ENCODE assay signal across 4 fruit fly cellular contexts in genomic region chr3R:6407544-6407943, dm6.
TF ChIP-seq lines count a peak whose summit lies in the region.

No protein-coding gene starts in this region.

- no peak for TF ChIP-seq CTCF in whole organism, embryonic (GFP tag; optimal IDR thresholded peaks at IDR 0.05; lab: Kevin White, UChicago)

TF ChIP-seq in whole organism, adult, 20 proteins besides CTCF, POLR2A, EP300 and RAD21:
- TF ChIP-seq tj (GFP tag; optimal IDR thresholded peaks at IDR 0.05; lab: Kevin White, UChicago) (peak; percentile 95), CG14711 (tag; optimal IDR thresholded peaks at IDR 0.05; lab: Kevin White, UChicago) (no peak)

TF ChIP-seq in whole organism, embryonic, 481 proteins besides CTCF, POLR2A, EP300 and RAD21 (continues in another document):
- TF ChIP-seq dm (GFP tag; optimal IDR thresholded peaks at IDR 0.05; lab: Kevin White, UChicago) (no peak), onecut (GFP tag; IDR thresholded peaks at IDR 0.05; lab: Robert Waterston, UW) (0 out of 2 replicates have a peak, but pooled peaks have one; percentile 27), Adf1 (GFP tag; IDR thresholded peaks at IDR 0.05; lab: Robert Waterston, UW) (no peak), CG4707 (GFP tag; optimal IDR thresholded peaks at IDR 0.05; lab: Kevin White, UChicago) (no peak), CG8765 (GFP tag; IDR thresholded peaks at IDR 0.05; lab: Robert Waterston, UW) (no peak), fd3F (GFP tag; optimal IDR thresholded peaks at IDR 0.05; lab: Kevin White, UChicago) (no peak), toy (GFP tag; IDR thresholded peaks at IDR 0.05; lab: Robert Waterston, UW) (no peak), CG15479 (GFP tag; optimal IDR thresholded peaks at IDR 0.05; lab: Kevin White, UChicago) (peak; percentile 3), Neu2 (GFP tag; optimal IDR thresholded peaks at IDR 0.05; lab: Kevin White, UChicago; ENCODE audit: borderline replicate concordance) (no peak), az2 (GFP tag; optimal IDR thresholded peaks at IDR 0.05; lab: Kevin White, UChicago) (no peak), Hmr (GFP tag; optimal IDR thresholded peaks at IDR 0.05; lab: Kevin White, UChicago) (no peak), grau (tag; optimal IDR thresholded peaks at IDR 0.05; lab: Kevin White, UChicago) (no peak), CG10274 (GFP tag; optimal IDR thresholded peaks at IDR 0.05; lab: Kevin White, UChicago) (no peak), esg (GFP tag; conservative IDR thresholded peaks at IDR 0.05; lab: Robert Waterston, UW) (no peak), exex (tag; optimal IDR thresholded peaks at IDR 0.05; lab: Kevin White, UChicago) (peak; percentile 4), dati (GFP tag; IDR thresholded peaks at IDR 0.05; lab: Robert Waterston, UW) (no peak), Awh (GFP tag; IDR thresholded peaks at IDR 0.05; lab: Robert Waterston, UW) (no peak), CG5953 (GFP tag; IDR thresholded peaks at IDR 0.05; lab: Robert Waterston, UW) (no peak), insv (GFP tag; optimal IDR thresholded peaks at IDR 0.05; lab: Kevin White, UChicago) (no peak), CG17612 (GFP tag; IDR thresholded peaks at IDR 0.05; lab: Robert Waterston, UW) (no peak), CG6683 (GFP tag; optimal IDR thresholded peaks at IDR 0.05; lab: Kevin White, UChicago) (no peak), CG18262 (tag; optimal IDR thresholded peaks at IDR 0.05; lab: Kevin White, UChicago) (no peak), Dll (GFP tag; IDR thresholded peaks at IDR 0.05; lab: Robert Waterston, UW; ENCODE audit: partially characterized antibody) (no peak), CG4282 (GFP tag; optimal IDR thresholded peaks at IDR 0.05; lab: Kevin White, UChicago) (no peak), CG13624 (GFP tag; optimal IDR thresholded peaks at IDR 0.05; lab: Kevin White, UChicago) (no peak), ara (GFP tag; IDR thresholded peaks at IDR 0.05; lab: Robert Waterston, UW) (no peak), CG33213 (GFP tag; optimal IDR thresholded peaks at IDR 0.05; lab: Kevin White, UChicago) (no peak), CG10959 (GFP tag; IDR thresholded peaks at IDR 0.05; lab: Robert Waterston, UW) (no peak), CG17186 (GFP tag; optimal IDR thresholded peaks at IDR 0.05; lab: Kevin White, UChicago) (no peak), trh (GFP tag; optimal IDR thresholded peaks at IDR 0.05; lab: Kevin White, UChicago) (no peak), CG3163 (GFP tag; optimal IDR thresholded peaks at IDR 0.05; lab: Kevin White, UChicago) (peak; percentile 11)

TF ChIP-seq in whole organism, prepupa, 60 proteins besides CTCF, POLR2A, EP300 and RAD21 (continues in another document):
- no peak for TF ChIP-seq CG6808 (GFP tag; optimal IDR thresholded peaks at IDR 0.05; lab: Kevin White, UChicago)
- no peak for TF ChIP-seq Blimp-1 (GFP tag; optimal IDR thresholded peaks at IDR 0.05; lab: Kevin White, UChicago)
- TF ChIP-seq acj6 (GFP tag; optimal IDR thresholded peaks at IDR 0.05; lab: Kevin White, UChicago), result no peak
- TF ChIP-seq CG8632 (GFP tag; optimal IDR thresholded peaks at IDR 0.05; lab: Kevin White, UChicago), result no peak
- no peak for TF ChIP-seq CG8319 (GFP tag; optimal IDR thresholded peaks at IDR 0.05; lab: Kevin White, UChicago)
- no peak for TF ChIP-seq Ets96B (tag; optimal IDR thresholded peaks at IDR 0.05; lab: Kevin White, UChicago)
- no peak for TF ChIP-seq Eip78C (GFP tag; lab: Kevin White, UChicago)
- no peak for TF ChIP-seq dac (GFP tag; optimal IDR thresholded peaks at IDR 0.05; lab: Kevin White, UChicago)
- TF ChIP-seq fd85E (GFP tag; optimal IDR thresholded peaks at IDR 0.05; lab: Kevin White, UChicago), result no peak
- no peak for TF ChIP-seq Sox102F (GFP tag; optimal IDR thresholded peaks at IDR 0.05; lab: Kevin White, UChicago)
- no peak for TF ChIP-seq pdm3 (GFP tag; optimal IDR thresholded peaks at IDR 0.05; lab: Kevin White, UChicago)
- TF ChIP-seq svp (GFP tag; lab: Kevin White, UChicago), result peak; percentile 67
- TF ChIP-seq CG6163 (GFP tag; IDR thresholded peaks at IDR 0.05; lab: Robert Waterston, UW), result no peak
- no peak for TF ChIP-seq CG16779 (tag; optimal IDR thresholded peaks at IDR 0.05; lab: Kevin White, UChicago)
- TF ChIP-seq CG1621 (tag; optimal IDR thresholded peaks at IDR 0.05; lab: Kevin White, UChicago), result no peak
- no peak for TF ChIP-seq Sox14 (GFP tag; optimal IDR thresholded peaks at IDR 0.05; lab: Kevin White, UChicago)
- no peak for TF ChIP-seq CG8119 (GFP tag; IDR thresholded peaks at IDR 0.05; lab: Robert Waterston, UW)
- no peak for TF ChIP-seq net (GFP tag; optimal IDR thresholded peaks at IDR 0.05; lab: Kevin White, UChicago)
- TF ChIP-seq salr (GFP tag; optimal IDR thresholded peaks at IDR 0.05; lab: Kevin White, UChicago), result no peak
- no peak for TF ChIP-seq Gug (GFP tag; IDR thresholded peaks at IDR 0.05; lab: Robert Waterston, UW)
- no peak for TF ChIP-seq CG10631 (GFP tag; optimal IDR thresholded peaks at IDR 0.05; lab: Kevin White, UChicago)
- TF ChIP-seq fkh (GFP tag; optimal IDR thresholded peaks at IDR 0.05; lab: Kevin White, UChicago), result peak; percentile 10
- no peak for TF ChIP-seq spab (GFP tag; optimal IDR thresholded peaks at IDR 0.05; lab: Kevin White, UChicago)
- no peak for TF ChIP-seq CG34406 (GFP tag; optimal IDR thresholded peaks at IDR 0.05; lab: Kevin White, UChicago)
- TF ChIP-seq Lpt (GFP tag; optimal IDR thresholded peaks at IDR 0.05; lab: Kevin White, UChicago), result no peak
- TF ChIP-seq vri (GFP tag; optimal IDR thresholded peaks at IDR 0.05; lab: Kevin White, UChicago), result peak; percentile 31
- TF ChIP-seq CG6854 (GFP tag; optimal IDR thresholded peaks at IDR 0.05; lab: Kevin White, UChicago), result no peak
- peak; percentile 11 for TF ChIP-seq CG6276 (GFP tag; optimal IDR thresholded peaks at IDR 0.05; lab: Kevin White, UChicago)
- TF ChIP-seq Sox15 (GFP tag; optimal IDR thresholded peaks at IDR 0.05; lab: Kevin White, UChicago), result no peak
- TF ChIP-seq Eip75B (GFP tag; optimal IDR thresholded peaks at IDR 0.05; lab: Kevin White, UChicago), result no peak
- no peak for TF ChIP-seq Ets21C (GFP tag; optimal IDR thresholded peaks at IDR 0.05; lab: Kevin White, UChicago)
- no peak for TF ChIP-seq CG31627 (GFP tag; optimal IDR thresholded peaks at IDR 0.05; lab: Kevin White, UChicago)
- TF ChIP-seq dsx (GFP tag; optimal IDR thresholded peaks at IDR 0.05; lab: Kevin White, UChicago; ENCODE audit: poor library complexity, severe bottlenecking), result no peak
- no peak for TF ChIP-seq esn (GFP tag; optimal IDR thresholded peaks at IDR 0.05; lab: Kevin White, UChicago)

TF ChIP-seq in whole organism, wandering third instar larva, 38 proteins besides CTCF, POLR2A, EP300 and RAD21:
- TF ChIP-seq Hnf4 (GFP tag; optimal IDR thresholded peaks at IDR 0.05; lab: Kevin White, UChicago) (no peak), Sp1 (GFP tag; optimal IDR thresholded peaks at IDR 0.05; lab: Kevin White, UChicago) (no peak), CrebA (GFP tag; optimal IDR thresholded peaks at IDR 0.05; lab: Kevin White, UChicago; ENCODE audit: borderline replicate concordance) (peak; percentile 42), rgr (GFP tag; optimal IDR thresholded peaks at IDR 0.05; lab: Kevin White, UChicago) (no peak), woc (GFP tag; optimal IDR thresholded peaks at IDR 0.05; lab: Kevin White, UChicago) (no peak), lola (GFP tag; optimal IDR thresholded peaks at IDR 0.05; lab: Kevin White, UChicago) (no peak), Jra (GFP tag; optimal IDR thresholded peaks at IDR 0.05; lab: Kevin White, UChicago) (no peak), Vsx2 (GFP tag; optimal IDR thresholded peaks at IDR 0.05; lab: Kevin White, UChicago; ENCODE audit: partially characterized antibody) (peak; percentile 29), Hr78 (GFP tag; optimal IDR thresholded peaks at IDR 0.05; lab: Kevin White, UChicago) (no peak), Mio (GFP tag; optimal IDR thresholded peaks at IDR 0.05; lab: Kevin White, UChicago) (no peak), brk (GFP tag; optimal IDR thresholded peaks at IDR 0.05; lab: Kevin White, UChicago) (no peak), sv (GFP tag; optimal IDR thresholded peaks at IDR 0.05; lab: Kevin White, UChicago) (no peak), N (GFP tag; optimal IDR thresholded peaks at IDR 0.05; lab: Kevin White, UChicago) (no peak), GATAd (GFP tag; optimal IDR thresholded peaks at IDR 0.05; lab: Kevin White, UChicago) (no peak), dsf (GFP tag; optimal IDR thresholded peaks at IDR 0.05; lab: Kevin White, UChicago; ENCODE audit: borderline replicate concordance) (no peak), h (GFP tag; optimal IDR thresholded peaks at IDR 0.05; lab: Kevin White, UChicago) (no peak), Dif (GFP tag; optimal IDR thresholded peaks at IDR 0.05; lab: Kevin White, UChicago; ENCODE audit: partially characterized antibody) (peak; percentile 61), psq (GFP tag; optimal IDR thresholded peaks at IDR 0.05; lab: Kevin White, UChicago) (no peak), dmrt93B (GFP tag; optimal IDR thresholded peaks at IDR 0.05; lab: Kevin White, UChicago) (no peak), sage (GFP tag; optimal IDR thresholded peaks at IDR 0.05; lab: Kevin White, UChicago) (no peak), br (GFP tag; optimal IDR thresholded peaks at IDR 0.05; lab: Kevin White, UChicago) (no peak)
